Worm (Caenorhabditis elegans) whole organism, L1 larva: Measurements from ENCODE around the gene paml-1.

Experiments
- C16A3.4 ChIP-seq: fragments of 150-350 bp; optimal IDR thresholded peaks from 2 replicates; lab custom pipeline; 2014; ENCODE audit warnings: missing biosample characterization, missing genetic modification characterization
- F16B12.6 ChIP-seq: fragments of 150-350 bp; optimal IDR thresholded peaks from 2 replicates; lab custom pipeline; 2014; ENCODE audit warnings: missing biosample characterization, missing genetic modification characterization
- ceh-8 ChIP-seq: fragments of 200-800 bp; sonication (Bioruptor generic); optimal IDR thresholded peaks from 2 replicates; lab custom pipeline; 2018; ENCODE audit warnings: mild to moderate bottlenecking, missing genetic modification characterization, moderate library complexity, missing compliant biosample characterization
- ceh-82 ChIP-seq, 3 experiments: fragments of 150-350 bp in 1 of 3; sonication (generic microtip) in 2 of 3; optimal IDR thresholded peaks; 2 replicates each; lab custom pipeline; 2014 to 2017; ENCODE audit warnings: missing biosample characterization in 3 of 3, missing genetic modification characterization in 3 of 3
- efl-3 ChIP-seq: fragments of 200-800 bp; sonication (Bioruptor generic); optimal IDR thresholded peaks from 2 replicates; lab custom pipeline; 2018; ENCODE audit warnings: mild to moderate bottlenecking, missing genetic modification characterization, missing compliant biosample characterization
- fkh-4 ChIP-seq: sonication (generic microtip); optimal IDR thresholded peaks from 2 replicates; lab custom pipeline; 2016; ENCODE audit warnings: missing compliant biosample characterization, missing genetic modification characterization, borderline replicate concordance
- fos-1 ChIP-seq: fragments of 150-350 bp; optimal IDR thresholded peaks from 2 replicates; lab custom pipeline; 2014; ENCODE audit warnings: missing biosample characterization, missing genetic modification characterization
- grh-1 ChIP-seq: fragments of 200-800 bp; sonication (Bioruptor generic); IDR thresholded peaks from 2 replicates; pipeline ENCODE4 v1.3.6; 2022; ENCODE audit warnings: missing genetic modification reagents, missing genetic modification characterization, missing compliant biosample characterization
- lin-39 ChIP-seq: fragments of 150-350 bp; optimal IDR thresholded peaks from 2 replicates; lab custom pipeline; 2014; ENCODE audit warnings: missing biosample characterization, missing genetic modification reagents, missing genetic modification characterization
- lsy-2 ChIP-seq, 2 experiments: fragments of 150-350 bp; optimal IDR thresholded peaks; 2 replicates each; lab custom pipeline; 2014; ENCODE audit warnings: missing biosample characterization in 2 of 2, missing genetic modification characterization in 2 of 2
- nhr-11 ChIP-seq: fragments of 150-350 bp; optimal IDR thresholded peaks from 2 replicates; lab custom pipeline; 2014; ENCODE audit warnings: missing biosample characterization, missing genetic modification characterization
- nhr-20 ChIP-seq: sonication (generic microtip); optimal IDR thresholded peaks from 2 replicates; lab custom pipeline; 2016; ENCODE audit warnings: mild to moderate bottlenecking, missing genetic modification characterization, missing compliant biosample characterization
- nhr-71 ChIP-seq: sonication (generic microtip); optimal IDR thresholded peaks from 2 replicates; lab custom pipeline; 2016; ENCODE audit warnings: mild to moderate bottlenecking, missing genetic modification characterization, moderate library complexity, missing compliant biosample characterization
- pag-3 ChIP-seq: sonication (generic microtip); optimal IDR thresholded peaks from 2 replicates; lab custom pipeline; 2017; ENCODE audit warnings: missing genetic modification characterization, mild to moderate bottlenecking, missing compliant biosample characterization, antibody characterized with exemption, borderline replicate concordance; ENCODE audit not compliant: insufficient read depth
- rnt-1 ChIP-seq: sonication (generic microtip); optimal IDR thresholded peaks from 2 replicates; lab custom pipeline; 2016; ENCODE audit warnings: mild to moderate bottlenecking, missing genetic modification characterization, moderate library complexity, missing compliant biosample characterization
- skn-1 ChIP-seq: fragments of 150-350 bp; optimal IDR thresholded peaks from 2 replicates; lab custom pipeline; 2014; ENCODE audit warnings: missing biosample characterization, missing genetic modification characterization
- unc-130 ChIP-seq: fragments of 150-350 bp; optimal IDR thresholded peaks from 2 replicates; lab custom pipeline; 2017; ENCODE audit warnings: missing biosample characterization, missing genetic modification characterization, inconsistent platforms

The paml-1 gene

DNA sequence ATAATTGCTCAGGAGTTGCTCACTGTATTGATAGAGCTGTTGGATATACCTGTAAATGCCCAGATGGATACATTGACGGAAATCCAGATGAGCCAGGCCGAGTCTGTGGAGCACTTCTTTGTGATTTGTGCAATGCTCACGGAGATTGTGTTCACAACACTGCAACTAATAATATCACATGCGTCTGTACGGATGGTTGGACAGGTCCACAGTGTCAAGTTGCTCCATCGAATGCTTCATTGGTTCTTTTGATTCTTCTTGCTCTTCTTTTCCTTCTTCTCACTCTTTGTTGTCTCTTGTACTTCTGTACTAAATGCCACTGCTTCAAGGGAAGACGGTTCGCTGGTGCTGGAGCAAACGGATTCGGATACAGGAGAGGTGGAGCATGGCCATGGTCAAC lies 52.0 kb downstream of the paml-1 start:
- TF ChIP-seq pag-3 (no peak), lsy-2 (tag; optimal IDR thresholded peaks at IDR 0.05; lab: Kevin White, UChicago) (no peak), grh-1 (no peak), unc-130 (tag; lab: Kevin White, UChicago) (no peak), fkh-4 (no peak)

DNA sequence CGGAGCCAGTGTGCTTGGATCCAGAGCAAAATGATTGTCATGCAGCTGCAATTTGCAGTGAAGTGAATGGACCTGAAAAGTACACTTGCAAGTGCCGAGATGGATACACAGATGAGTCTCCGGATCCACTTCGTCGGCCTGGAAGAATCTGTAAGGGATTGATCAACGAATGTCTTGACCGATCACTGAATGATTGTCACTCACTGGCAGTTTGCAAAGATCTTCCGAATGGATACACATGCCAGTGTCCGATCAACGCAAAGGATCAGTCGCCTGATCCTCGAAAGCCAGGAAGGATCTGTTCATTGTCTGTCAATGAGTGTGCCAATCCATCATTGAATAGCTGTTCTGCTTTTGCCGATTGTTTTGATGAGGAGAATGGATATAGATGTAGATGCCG lies 54.4 kb downstream of the paml-1 start:
- TF ChIP-seq lin-39 (tag; lab: Kevin White, UChicago) (no peak), pag-3 (no peak), rnt-1 (no peak), fos-1 (tag; lab: Kevin White, UChicago) (no peak), ceh-8 (no peak)

DNA sequence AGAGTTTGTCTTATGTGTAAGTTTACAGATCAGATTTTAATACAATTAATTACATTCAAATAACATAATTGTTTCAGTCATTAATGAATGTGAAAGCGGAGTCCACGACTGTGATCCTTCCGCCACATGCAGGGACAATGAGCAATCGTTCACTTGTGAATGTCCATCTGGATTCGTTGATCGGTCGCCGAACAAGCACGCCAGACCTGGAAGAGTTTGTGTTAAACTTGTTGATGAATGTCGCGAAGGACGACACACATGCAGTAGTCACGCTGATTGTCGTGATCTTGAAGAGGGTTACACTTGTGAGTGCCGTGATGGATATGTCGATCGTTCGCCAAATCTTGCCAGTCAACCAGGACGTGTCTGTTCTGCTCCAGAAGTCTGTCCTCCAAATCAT lies 55.3 kb downstream of the paml-1 start:
- TF ChIP-seq ceh-82 (tag; optimal IDR thresholded peaks at IDR 0.05; lab: Kevin White, UChicago) = no peak
- no peak for TF ChIP-seq skn-1
- TF ChIP-seq nhr-71 (tag; lab: Kevin White, UChicago) = no peak
- no peak for TF ChIP-seq nhr-20
- TF ChIP-seq nhr-11 (tag; lab: Kevin White, UChicago) = no peak
- TF ChIP-seq F16B12.6 = no peak
- no peak for TF ChIP-seq unc-130 (tag; lab: Kevin White, UChicago)
- no peak for TF ChIP-seq efl-3 (GFP tag; lab: Kevin White, UChicago)
- TF ChIP-seq C16A3.4 = no peak
- TF ChIP-seq, all 84 proteins: peak for 0
